Worm (Caenorhabditis elegans): ENCODE results near the gene Y116A8C.9.

ce11 chrIV:16970390-16970789, 23.8 kb upstream of the Y116A8C.9 start, which contains the start of gene rom-3:
- TF ChIP-seq sox-4 (tag; optimal IDR thresholded peaks at IDR 0.05) (no peak), lin-39 (tag; optimal IDR thresholded peaks at IDR 0.05) (no peak), nhr-237 (tag; optimal IDR thresholded peaks at IDR 0.05) (no peak), ztf-4 (tag; optimal IDR thresholded peaks at IDR 0.05) (no peak), ama-1 (optimal IDR thresholded peaks at IDR 0.05) (no peak), fos-1 (tag; optimal IDR thresholded peaks at IDR 0.05) (no peak), nhr-11 (tag; optimal IDR thresholded peaks at IDR 0.05) (no peak), mdl-1 (tag; optimal IDR thresholded peaks at IDR 0.05) (no peak), blmp-1 (tag; optimal IDR thresholded peaks at IDR 0.05) (no peak), efl-1 (optimal IDR thresholded peaks at IDR 0.05) (no peak), efl-1 (GFP tag; optimal IDR thresholded peaks at IDR 0.05 in 1 of 2) (no peak)
